Worm (Caenorhabditis elegans) whole organism, young adult: ENCODE data around the gene K10G9.2.

Source experiments
- C17E4.6 ChIP-seq: fragments of 200-800 bp; sonication (Bioruptor generic); IDR thresholded peaks from 2 replicates; pipeline ENCODE4 v1.3.6; 2022; ENCODE audit warnings: missing genetic modification reagents, missing genetic modification characterization, missing compliant biosample characterization
- D2030.7 ChIP-seq: fragments of 200-800 bp; sonication (Bioruptor generic); IDR thresholded peaks from 2 replicates; pipeline ENCODE4 v1.3.6; 2022; ENCODE audit warnings: missing genetic modification reagents, missing genetic modification characterization, missing compliant biosample characterization
- akir-1 ChIP-seq: fragments of 200-800 bp; sonication (Bioruptor generic); optimal IDR thresholded peaks from 2 replicates; lab custom pipeline; 2018; ENCODE audit warnings: mild to moderate bottlenecking, missing genetic modification characterization, moderate library complexity, missing compliant biosample characterization
- ama-1 ChIP-seq, 3 experiments: fragments of 150-350 bp in 1 of 3; sonication (generic microtip) in 2 of 3; optimal IDR thresholded peaks; 2 replicates each; lab custom pipeline; 2014 to 2018; ENCODE audit warnings: missing biosample characterization in 2 of 3, missing genetic modification characterization in 2 of 3, missing genetic modification reagents in 2 of 3
- cebp-2 ChIP-seq: fragments of 200-800 bp; sonication (Bioruptor generic); IDR thresholded peaks from 2 replicates; pipeline ENCODE4 v1.3.6; 2022; ENCODE audit warnings: missing genetic modification characterization, missing compliant biosample characterization
- ekl-4 ChIP-seq: fragments of 200-800 bp; sonication (Bioruptor generic); IDR thresholded peaks from 2 replicates; pipeline ENCODE4 v1.3.6; 2022; ENCODE audit warnings: missing genetic modification reagents, missing genetic modification characterization, missing compliant biosample characterization
- madf-3 ChIP-seq: fragments of 200-800 bp; sonication (Bioruptor generic); IDR thresholded peaks from 2 replicates; pipeline ENCODE4 v1.3.6; 2022; ENCODE audit warnings: missing genetic modification reagents, missing genetic modification characterization, missing compliant biosample characterization
- mel-28 ChIP-seq: sonication (generic microtip); optimal IDR thresholded peaks from 2 replicates; lab custom pipeline; 2016; ENCODE audit warnings: borderline replicate concordance, mild to moderate bottlenecking, missing genetic modification characterization, missing compliant biosample characterization
- pha-4 ChIP-seq: fragments of 150-350 bp; sonication (generic microtip); optimal IDR thresholded peaks from 2 replicates; lab custom pipeline; 2014; ENCODE audit warnings: missing biosample characterization, missing genetic modification reagents, missing genetic modification characterization
- snpc-4 ChIP-seq, 5 experiments: fragments of 150-350 bp in 1 of 5; sonication (generic microtip) in 4 of 5; optimal IDR thresholded peaks; 2 replicates each; lab custom pipeline; 2014 to 2018; ENCODE audit warnings: missing genetic modification characterization in 5 of 5, missing biosample characterization in 3 of 5, antibody characterized with exemption in 2 of 5, mild to moderate bottlenecking in 2 of 5, missing compliant biosample characterization in 2 of 5, missing genotype in 2 of 5, moderate library complexity in 2 of 5, missing genetic modification reagents in 1 of 5
- unc-62 ChIP-seq: fragments of 150-350 bp; optimal IDR thresholded peaks from 2 replicates; lab custom pipeline; 2014; ENCODE audit warnings: missing biosample characterization, missing genetic modification reagents, missing genetic modification characterization
- zfh-2 ChIP-seq: fragments of 200-800 bp; sonication (Bioruptor generic); conservative IDR thresholded peaks from 2 replicates; pipeline ENCODE4 v1.3.6; 2022; ENCODE audit warnings: missing genetic modification reagents, missing genetic modification characterization, missing compliant biosample characterization
- zim-3 ChIP-seq: sonication (generic microtip); optimal IDR thresholded peaks from 2 replicates; lab custom pipeline; 2017; ENCODE audit warnings: mild to moderate bottlenecking, missing genetic modification characterization, moderate library complexity, missing compliant biosample characterization

DNA sequence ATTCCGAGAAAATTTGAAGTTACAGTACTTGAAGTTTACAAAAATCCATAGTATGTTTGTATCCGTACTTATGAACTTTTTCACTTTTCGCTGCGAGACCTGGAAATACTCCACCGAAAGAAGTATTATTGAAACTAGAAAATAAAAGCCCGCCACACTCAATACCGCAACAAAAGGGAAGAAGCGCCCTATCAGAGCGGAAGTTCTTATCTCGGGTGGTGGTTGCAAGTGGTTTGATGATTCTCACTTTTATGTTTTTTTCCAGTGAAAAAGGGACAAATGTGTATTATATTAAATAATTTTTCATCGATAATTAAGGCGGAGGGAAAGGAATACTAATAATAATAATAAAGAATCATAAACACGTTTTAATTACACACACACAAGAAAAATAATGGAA lies 28.5 kb downstream of the K10G9.2 start:
- no peak for TF ChIP-seq D2030.7 (GFP tag; lab: Robert Waterston, UW)
- TF ChIP-seq zfh-2 (GFP tag; lab: Robert Waterston, UW), result no peak
- TF ChIP-seq akir-1 (GFP tag; lab: Kevin White, UChicago), result no peak
- no peak for TF ChIP-seq zim-3 (tag; lab: Kevin White, UChicago)
- TF ChIP-seq madf-3 (GFP tag; lab: Robert Waterston, UW), result no peak
- TF ChIP-seq snpc-4 (GFP tag; optimal IDR thresholded peaks at IDR 0.05; lab: Kevin White, UChicago), result no peak
- no peak for TF ChIP-seq snpc-4 (tag; optimal IDR thresholded peaks at IDR 0.05; lab: Kevin White, UChicago)
- no peak for TF ChIP-seq mel-28 (tag; lab: Kevin White, UChicago)
- no peak for TF ChIP-seq ama-1 (optimal IDR thresholded peaks at IDR 0.05; lab: Kevin White, UChicago)
- no peak for TF ChIP-seq ama-1 (GFP tag; optimal IDR thresholded peaks at IDR 0.05; lab: Kevin White, UChicago)
- no peak for TF ChIP-seq cebp-2 (GFP tag; lab: Robert Waterston, UW)
- no peak for TF ChIP-seq pha-4 (tag; lab: Kevin White, UChicago)
- no peak for TF ChIP-seq unc-62 (GFP tag; lab: Kevin White, UChicago)
- no peak for TF ChIP-seq C17E4.6 (GFP tag; lab: Robert Waterston, UW)
- no peak for TF ChIP-seq ekl-4
